Worm (Caenorhabditis elegans): Measurements from ENCODE around the gene cng-1.

Gene cng-1

ce11 chrV:14990843-14991242 is 40.4 kb downstream of the cng-1 start, which contains the start of the genes cdt-2 and T01C3.2 (continued):
- TF ChIP-seq snpc-4 (tag; optimal IDR thresholded peaks at IDR 0.05) (no peak), mep-1 (tag; optimal IDR thresholded peaks at IDR 0.05) (no peak), blmp-1 (tag; optimal IDR thresholded peaks at IDR 0.05) (no peak), snu-23 (GFP tag; optimal IDR thresholded peaks at IDR 0.05) (peak; percentile 56), ces-1 (GFP tag; optimal IDR thresholded peaks at IDR 0.05) (no peak), aly-2 (tag; optimal IDR thresholded peaks at IDR 0.05) (no peak), Y116A8C.19 (tag; optimal IDR thresholded peaks at IDR 0.05; ENCODE audit: borderline replicate concordance) (no peak), nhr-77 (tag; optimal IDR thresholded peaks at IDR 0.05) (no peak), nhr-237 (tag; optimal IDR thresholded peaks at IDR 0.05) (no peak), unc-30 (tag; optimal IDR thresholded peaks at IDR 0.05) (no peak), pax-3 (tag; optimal IDR thresholded peaks at IDR 0.05) (no peak), lin-35 (GFP tag; optimal IDR thresholded peaks at IDR 0.05) (peak; percentile 82 to 92), fos-1 (tag; optimal IDR thresholded peaks at IDR 0.05) (no peak), nhr-20 (tag; optimal IDR thresholded peaks at IDR 0.05) (peak; percentile 35), lin-15B (tag; optimal IDR thresholded peaks at IDR 0.05) (peak; percentile 24), lsy-2 (tag; optimal IDR thresholded peaks at IDR 0.05) (peak; percentile 53 to 74), sox-4 (tag; optimal IDR thresholded peaks at IDR 0.05) (no peak), unc-62 (GFP tag; optimal IDR thresholded peaks at IDR 0.05) (no peak), grh-1 (GFP tag; IDR thresholded peaks at IDR 0.05) (no peak), lin-39 (tag; optimal IDR thresholded peaks at IDR 0.05) (no peak), ceh-90 (tag; optimal IDR thresholded peaks at IDR 0.05) (no peak), zip-4 (GFP tag; optimal IDR thresholded peaks at IDR 0.05) (no peak), unc-130 (tag; optimal IDR thresholded peaks at IDR 0.05) (no peak), nhr-71 (tag; optimal IDR thresholded peaks at IDR 0.05) (peak; percentile 50), nhr-47 (tag; optimal IDR thresholded peaks at IDR 0.05) (peak; percentile 48), nhr-28 (tag; optimal IDR thresholded peaks at IDR 0.05) (no peak), fkh-4 (tag; optimal IDR thresholded peaks at IDR 0.05; ENCODE audit: borderline replicate concordance) (no peak), alr-1 (tag; optimal IDR thresholded peaks at IDR 0.05; ENCODE audit: borderline replicate concordance) (no peak), lin-13 (GFP tag; optimal IDR thresholded peaks at IDR 0.05) (no peak), ama-1 (optimal IDR thresholded peaks at IDR 0.05) (no peak), skn-1 (tag; optimal IDR thresholded peaks at IDR 0.05) (peak; percentile 23), ceh-63 (GFP tag; optimal IDR thresholded peaks at IDR 0.05) (no peak), aha-1 (tag; optimal IDR thresholded peaks at IDR 0.05) (no peak), nhr-19 (GFP tag; conservative IDR thresholded peaks at IDR 0.05) (peak; percentile 9; the same call in 1 of the 2 replicates), vab-15 (tag; optimal IDR thresholded peaks at IDR 0.05) (no peak)

- TF ChIP-seq lin-15B (tag; optimal IDR thresholded peaks at IDR 0.05) (no peak), ceh-63 (GFP tag; optimal IDR thresholded peaks at IDR 0.05) (no peak), blmp-1 (tag; optimal IDR thresholded peaks at IDR 0.05) (peak; percentile 44), nhr-237 (tag; optimal IDR thresholded peaks at IDR 0.05) (no peak), ztf-4 (tag; optimal IDR thresholded peaks at IDR 0.05) (no peak), efl-1 (optimal IDR thresholded peaks at IDR 0.05) (no peak), efl-1 (GFP tag; optimal IDR thresholded peaks at IDR 0.05 in 1 of 2) (peak in 1 of 2 experiments; percentile 51), C04F5.9 (tag; optimal IDR thresholded peaks at IDR 0.05) (no peak), rnt-1 (tag; optimal IDR thresholded peaks at IDR 0.05) (peak; percentile 29)
Measured at ce11 chrV:14984593-14984992, 46.7 kb downstream of the cng-1 start, which contains the start of gene F02D8.4. F02D8.4 (plus strand) TSS chrV:14984893.

ce11 chrV:14979937-14980336 is 51.3 kb downstream of the cng-1 start, which contains the start of gene xbx-1:
xbx-1 (plus strand) TSS chrV:14980237.
- no peak for TF ChIP-seq skn-1 (tag; optimal IDR thresholded peaks at IDR 0.05)
- TF ChIP-seq pax-3 (tag; optimal IDR thresholded peaks at IDR 0.05), result no peak
- peak; percentile 19 for TF ChIP-seq fkh-8 (tag; optimal IDR thresholded peaks at IDR 0.05)
- TF ChIP-seq nhr-77 (tag; optimal IDR thresholded peaks at IDR 0.05), result no peak
- TF ChIP-seq ceh-88 (GFP tag; IDR thresholded peaks at IDR 0.05), result no peak
- TF ChIP-seq hlh-17 (GFP tag; optimal IDR thresholded peaks at IDR 0.05; ENCODE audit: borderline replicate concordance), result no peak
